Worm (Caenorhabditis elegans) whole organism, late embryonic: ENCODE results near the gene nhr-270.

Experiments
- F13H6.1 ChIP-seq: sonication (generic microtip); optimal IDR thresholded peaks from 2 replicates; lab custom pipeline; 2016; ENCODE audit warnings: missing genetic modification characterization, missing compliant biosample characterization
- K09A11.1 ChIP-seq: sonication (generic microtip); optimal IDR thresholded peaks from 2 replicates; lab custom pipeline; 2017; ENCODE audit warnings: antibody characterized with exemption, mild to moderate bottlenecking, missing genetic modification characterization, missing compliant biosample characterization; ENCODE audit not compliant: insufficient read depth
- ama-1 ChIP-seq: fragments of 150-350 bp; optimal IDR thresholded peaks from 2 replicates; lab custom pipeline; 2014
- ceh-14 ChIP-seq: sonication (generic microtip); optimal IDR thresholded peaks from 2 replicates; lab custom pipeline; 2016; ENCODE audit warnings: missing genotype, missing genetic modification characterization, missing compliant biosample characterization
- ceh-18 ChIP-seq: sonication (generic microtip); optimal IDR thresholded peaks from 2 replicates; lab custom pipeline; 2016; ENCODE audit warnings: missing genetic modification characterization, missing compliant biosample characterization
- ceh-19 ChIP-seq: fragments of 200-800 bp; sonication (Bioruptor generic); optimal IDR thresholded peaks from 2 replicates; lab custom pipeline; 2018; ENCODE audit warnings: mild to moderate bottlenecking, missing genetic modification characterization, missing compliant biosample characterization
- ceh-22 ChIP-seq: sonication (generic microtip); optimal IDR thresholded peaks from 2 replicates; lab custom pipeline; 2017; ENCODE audit warnings: missing biosample characterization, missing genetic modification characterization
- ceh-24 ChIP-seq: sonication (generic microtip); optimal IDR thresholded peaks from 2 replicates; lab custom pipeline; 2016; ENCODE audit warnings: mild to moderate bottlenecking, missing genetic modification characterization, missing compliant biosample characterization
- ceh-30 ChIP-seq: fragments of 150-350 bp; optimal IDR thresholded peaks from 2 replicates; lab custom pipeline; 2014; ENCODE audit warnings: missing biosample characterization, missing genetic modification characterization
- ceh-31 ChIP-seq: sonication (generic microtip); optimal IDR thresholded peaks from 2 replicates; lab custom pipeline; 2016; ENCODE audit warnings: missing genetic modification characterization, missing compliant biosample characterization
- ceh-34 ChIP-seq: sonication (generic microtip); optimal IDR thresholded peaks from 2 replicates; lab custom pipeline; 2016; ENCODE audit warnings: mild to moderate bottlenecking, missing genetic modification characterization, missing compliant biosample characterization
- ceh-9 ChIP-seq: sonication (generic microtip); optimal IDR thresholded peaks from 2 replicates; lab custom pipeline; 2016; ENCODE audit warnings: mild to moderate bottlenecking, missing genetic modification characterization, inconsistent platforms, missing compliant biosample characterization
- dve-1 ChIP-seq: sonication (generic microtip); optimal IDR thresholded peaks from 2 replicates; lab custom pipeline; 2017; ENCODE audit warnings: antibody characterized with exemption, mild to moderate bottlenecking, missing genetic modification characterization, missing compliant biosample characterization
- elt-4 ChIP-seq: sonication (generic microtip); optimal IDR thresholded peaks from 2 replicates; lab custom pipeline; 2016; ENCODE audit warnings: missing genetic modification characterization, missing compliant biosample characterization
- ets-4 ChIP-seq: sonication (generic microtip); optimal IDR thresholded peaks from 2 replicates; lab custom pipeline; 2016; ENCODE audit warnings: missing genetic modification characterization, missing compliant biosample characterization
- eyg-1 ChIP-seq: sonication (generic microtip); optimal IDR thresholded peaks from 2 replicates; lab custom pipeline; 2016; ENCODE audit warnings: missing genotype, missing genetic modification characterization, missing compliant biosample characterization
- fax-1 ChIP-seq: sonication (generic microtip); optimal IDR thresholded peaks from 2 replicates; lab custom pipeline; 2016; ENCODE audit warnings: missing genotype, missing genetic modification characterization, missing compliant biosample characterization
- hlh-30 ChIP-seq: sonication (generic microtip); optimal IDR thresholded peaks from 2 replicates; lab custom pipeline; 2017; ENCODE audit warnings: antibody characterized with exemption, missing genetic modification characterization, missing compliant biosample characterization; ENCODE audit not compliant: insufficient read depth
- hlh-6 ChIP-seq: sonication (generic microtip); optimal IDR thresholded peaks from 2 replicates; lab custom pipeline; 2016; ENCODE audit warnings: missing genotype, missing genetic modification characterization, missing compliant biosample characterization
- hlh-8 ChIP-seq: sonication (generic microtip); optimal IDR thresholded peaks from 2 replicates; lab custom pipeline; 2016; ENCODE audit warnings: missing genotype, missing genetic modification characterization, missing compliant biosample characterization
- lim-6 ChIP-seq: sonication (generic microtip); optimal IDR thresholded peaks from 2 replicates; lab custom pipeline; 2016; ENCODE audit warnings: missing genetic modification characterization, missing compliant biosample characterization
- madf-2 ChIP-seq: sonication (generic microtip); optimal IDR thresholded peaks from 2 replicates; lab custom pipeline; 2017; ENCODE audit warnings: missing genetic modification characterization, missing compliant biosample characterization
- mec-3 ChIP-seq: sonication (generic microtip); optimal IDR thresholded peaks from 2 replicates; lab custom pipeline; 2016; ENCODE audit warnings: borderline replicate concordance, missing genetic modification characterization, missing compliant biosample characterization
- nhr-232 ChIP-seq: sonication (generic microtip); optimal IDR thresholded peaks from 2 replicates; lab custom pipeline; 2016; ENCODE audit warnings: missing genetic modification characterization, missing compliant biosample characterization
- odd-2 ChIP-seq: sonication (generic microtip); optimal IDR thresholded peaks from 2 replicates; lab custom pipeline; 2017; ENCODE audit warnings: antibody characterized with exemption, mild to moderate bottlenecking, missing genetic modification characterization, missing compliant biosample characterization
- pag-3 ChIP-seq: sonication (generic microtip); optimal IDR thresholded peaks from 2 replicates; lab custom pipeline; 2016; ENCODE audit warnings: missing compliant biosample characterization, missing genetic modification characterization, borderline replicate concordance
- pax-1 ChIP-seq: fragments of 150-350 bp; optimal IDR thresholded peaks from 2 replicates; lab custom pipeline; 2014; ENCODE audit warnings: missing biosample characterization, missing genetic modification characterization
- pha-4 ChIP-seq: fragments of 150-350 bp; optimal IDR thresholded peaks from 2 replicates; lab custom pipeline; 2018; ENCODE audit warnings: missing biosample characterization, missing genetic modification reagents, missing genetic modification characterization
- pqm-1 ChIP-seq: sonication (generic microtip); optimal IDR thresholded peaks from 2 replicates; lab custom pipeline; 2016; ENCODE audit warnings: missing genetic modification characterization, missing compliant biosample characterization
- ref-2 ChIP-seq: sonication (generic microtip); optimal IDR thresholded peaks from 2 replicates; lab custom pipeline; 2016; ENCODE audit warnings: missing genetic modification characterization, missing compliant biosample characterization
- rnt-1 ChIP-seq: sonication (generic microtip); optimal IDR thresholded peaks from 2 replicates; lab custom pipeline; 2016; ENCODE audit warnings: missing genetic modification characterization, missing compliant biosample characterization
- sdc-2 ChIP-seq: sonication (generic microtip); optimal IDR thresholded peaks from 2 replicates; lab custom pipeline; 2016; ENCODE audit warnings: missing genotype, missing genetic modification characterization, missing compliant biosample characterization
- sox-4 ChIP-seq: sonication (generic microtip); optimal IDR thresholded peaks from 2 replicates; lab custom pipeline; 2017; ENCODE audit warnings: mild to moderate bottlenecking, missing genetic modification characterization, inconsistent platforms, missing compliant biosample characterization
- syd-9 ChIP-seq: sonication (generic microtip); optimal IDR thresholded peaks from 2 replicates; lab custom pipeline; 2016; ENCODE audit warnings: mild to moderate bottlenecking, missing genetic modification characterization, moderate library complexity, missing compliant biosample characterization
- tbx-7 ChIP-seq: sonication (generic microtip); optimal IDR thresholded peaks from 2 replicates; lab custom pipeline; 2016; ENCODE audit warnings: missing genotype, missing genetic modification characterization, missing compliant biosample characterization
- unc-3 ChIP-seq, 2 experiments: fragments of 200-800 bp in 1 of 2; sonication (Bioruptor generic) in 1 of 2; sonication (generic microtip) in 1 of 2; conservative IDR thresholded peaks in 1 of 2; optimal IDR thresholded peaks in 1 of 2; 2 replicates each; pipeline versions ENCODE4 v1.3.6 to Lab custom; 2016 to 2022; ENCODE audit warnings: missing compliant biosample characterization in 2 of 2, missing genetic modification characterization in 2 of 2, missing genetic modification reagents in 1 of 2
- unc-55 ChIP-seq: sonication (generic microtip); optimal IDR thresholded peaks from 2 replicates; lab custom pipeline; 2017; ENCODE audit warnings: missing biosample characterization, missing genetic modification reagents, missing genetic modification characterization
- unc-86 ChIP-seq: sonication (generic microtip); optimal IDR thresholded peaks from 2 replicates; lab custom pipeline; 2016; ENCODE audit warnings: missing genetic modification characterization, missing compliant biosample characterization

nhr-270 gene

ce11 chrV:803472-803871 lies 1.1 kb downstream of the nhr-270 start:
- TF ChIP-seq ceh-34 (no peak), unc-86 (no peak), F13H6.1 (tag; lab: Kevin White, UChicago) (no peak), madf-2 (tag; lab: Kevin White, UChicago) (no peak), ref-2 (no peak), K09A11.1 (tag; lab: Kevin White, UChicago) (no peak), hlh-6 (tag; lab: Kevin White, UChicago) (no peak)

- TF ChIP-seq ceh-30 (tag; lab: Kevin White, UChicago) (no peak), hlh-8 (tag; lab: Kevin White, UChicago) (no peak), ceh-24 (tag; lab: Kevin White, UChicago) (no peak), unc-55 (GFP tag; lab: Kevin White, UChicago) (no peak), K09A11.1 (tag; lab: Kevin White, UChicago) (no peak), pqm-1 (no peak), pha-4 (no peak), eyg-1 (tag; lab: Kevin White, UChicago) (no peak), ceh-9 (no peak), F13H6.1 (tag; lab: Kevin White, UChicago) (no peak), madf-2 (tag; lab: Kevin White, UChicago) (no peak), ets-4 (no peak), ref-2 (no peak), hlh-30 (tag; lab: Kevin White, UChicago) (no peak), hlh-6 (tag; lab: Kevin White, UChicago) (no peak), fax-1 (tag; lab: Kevin White, UChicago) (no peak), ceh-18 (tag; lab: Kevin White, UChicago) (no peak)
Measured at ce11 chrV:802726-803125, 1.8 kb downstream of the nhr-270 start.

- TF ChIP-seq elt-4 (tag; lab: Kevin White, UChicago), result no peak
- no peak for TF ChIP-seq ceh-34
Measured at ce11 chrV:801555-802060, 2.9 kb downstream of the nhr-270 start.

- no peak for TF ChIP-seq F13H6.1 (tag; lab: Kevin White, UChicago)
- TF ChIP-seq sdc-2, result no peak
- TF ChIP-seq ceh-22 (tag; lab: Kevin White, UChicago), result no peak
- TF ChIP-seq odd-2 (tag; lab: Kevin White, UChicago), result no peak
- no peak for TF ChIP-seq ama-1 (lab: Kevin White, UChicago)
- no peak for TF ChIP-seq dve-1 (tag; lab: Kevin White, UChicago)
- no peak for TF ChIP-seq unc-3 (GFP tag; conservative IDR thresholded peaks at IDR 0.05; lab: Robert Waterston, UW)
- no peak for TF ChIP-seq unc-3 (tag; optimal IDR thresholded peaks at IDR 0.05; lab: Kevin White, UChicago)
- TF ChIP-seq tbx-7 (tag; lab: Kevin White, UChicago), result no peak
- no peak for TF ChIP-seq ceh-31 (tag; lab: Kevin White, UChicago)
- no peak for TF ChIP-seq rnt-1
- TF ChIP-seq syd-9 (tag; lab: Kevin White, UChicago), result no peak
- TF ChIP-seq hlh-6 (tag; lab: Kevin White, UChicago), result no peak
- no peak for TF ChIP-seq pax-1
- TF ChIP-seq ceh-14 (tag; lab: Kevin White, UChicago), result no peak
- no peak for TF ChIP-seq nhr-232
- TF ChIP-seq sox-4 (tag; lab: Kevin White, UChicago), result no peak
- TF ChIP-seq ceh-19 (GFP tag; lab: Kevin White, UChicago), result no peak
- no peak for TF ChIP-seq mec-3 (tag; lab: Kevin White, UChicago)
- no peak for TF ChIP-seq lim-6
- TF ChIP-seq pag-3 (tag; lab: Kevin White, UChicago), result no peak
- TF ChIP-seq, all 69 proteins: peak for 0
Measured at ce11 chrV:800271-800670, 4.3 kb downstream of the nhr-270 start.
